Fruit fly (Drosophila melanogaster) whole organism, embryonic: Measurements from ENCODE around the gene CG32487.

Experiments
- Asciz ChIP-seq: fragments of 200-800 bp; sonication (Bioruptor generic); optimal IDR thresholded peaks from 2 replicates; lab custom pipeline; 2017; ENCODE audit warnings: missing biosample characterization, mild to moderate bottlenecking, missing genetic modification characterization, missing genetic modification reagents
- Atf3 ChIP-seq: fragments of 200-800 bp; sonication (Bioruptor generic); optimal IDR thresholded peaks from 3 replicates; lab custom pipeline; 2016; ENCODE audit warnings: missing biosample characterization, missing genetic modification characterization
- Bdp1 ChIP-seq: fragments of 200-800 bp; sonication (Bioruptor generic); optimal IDR thresholded peaks from 3 replicates; lab custom pipeline; 2016; ENCODE audit warnings: missing biosample characterization, missing genetic modification characterization
- CG10543 ChIP-seq: fragments of 200-800 bp; sonication (Bioruptor generic); optimal IDR thresholded peaks from 3 replicates; lab custom pipeline; 2017; ENCODE audit warnings: missing biosample characterization, mild to moderate bottlenecking, missing genetic modification characterization, moderate library complexity
- CG10654 ChIP-seq: fragments of 200-800 bp; sonication (Bioruptor generic); optimal IDR thresholded peaks from 2 replicates; lab custom pipeline; 2016; ENCODE audit warnings: missing biosample characterization, missing genetic modification characterization
- CG11456 ChIP-seq: fragments of 200-800 bp; sonication (Bioruptor generic); IDR thresholded peaks from 3 replicates; pipeline ENCODE4 v1.3.6; 2022; ENCODE audit warnings: missing biosample characterization, missing genetic modification characterization
- CG11560 ChIP-seq: fragments of 200-800 bp; sonication (Bioruptor generic); IDR thresholded peaks from 3 replicates; pipeline ENCODE4 v1.3.6; 2022; ENCODE audit warnings: missing biosample characterization, missing genetic modification characterization
- CG11723 ChIP-seq: fragments of 200-800 bp; sonication (Bioruptor generic); optimal IDR thresholded peaks from 2 replicates; lab custom pipeline; 2017; ENCODE audit warnings: missing biosample characterization, mild to moderate bottlenecking, missing genetic modification characterization
- CG12104 ChIP-seq: fragments of 200-800 bp; sonication (Bioruptor generic); optimal IDR thresholded peaks from 3 replicates; lab custom pipeline; 2016; ENCODE audit warnings: missing biosample characterization, missing genetic modification characterization
- CG12236 ChIP-seq: fragments of 200-800 bp; sonication (Bioruptor generic); optimal IDR thresholded peaks from 2 replicates; lab custom pipeline; 2016; ENCODE audit warnings: missing biosample characterization, missing genetic modification characterization
- CG13287 ChIP-seq: fragments of 200-800 bp; sonication (Bioruptor generic); IDR thresholded peaks from 2 replicates; pipeline ENCODE4 v1.3.6; 2022; ENCODE audit warnings: missing biosample characterization, missing genetic modification characterization; ENCODE audit not compliant: partially characterized antibody
- CG14860 ChIP-seq: fragments of 200-800 bp; sonication (Bioruptor generic); IDR thresholded peaks from 3 replicates; pipeline ENCODE4 v1.3.6; 2022; ENCODE audit warnings: missing biosample characterization, missing genetic modification characterization; ENCODE audit not compliant: partially characterized antibody
- CG16813 ChIP-seq: fragments of 200-800 bp; sonication (Bioruptor generic); IDR thresholded peaks from 3 replicates; pipeline ENCODE4 v1.3.6; 2022; ENCODE audit warnings: missing biosample characterization, missing genetic modification characterization; ENCODE audit not compliant: partially characterized antibody
- CG17568 ChIP-seq: fragments of 200-800 bp; sonication (Bioruptor generic); optimal IDR thresholded peaks from 2 replicates; lab custom pipeline; 2018; ENCODE audit warnings: missing biosample characterization, mild to moderate bottlenecking, missing genetic modification characterization, moderate library complexity
- CG4707 ChIP-seq: fragments of 200-800 bp; sonication (Bioruptor generic); optimal IDR thresholded peaks from 2 replicates; lab custom pipeline; 2018; ENCODE audit warnings: missing biosample characterization, mild to moderate bottlenecking, missing genetic modification characterization, moderate library complexity
- CG6689 ChIP-seq: fragments of 200-800 bp; sonication (Bioruptor generic); IDR thresholded peaks from 2 replicates; pipeline ENCODE4 v1.3.6; 2022; ENCODE audit warnings: missing biosample characterization, missing genetic modification characterization
- CG6854 ChIP-seq: fragments of 200-800 bp; sonication (Bioruptor generic); optimal IDR thresholded peaks from 3 replicates; lab custom pipeline; 2017; ENCODE audit warnings: missing biosample characterization, mild to moderate bottlenecking, missing genetic modification characterization
- CG7271 ChIP-seq: fragments of 200-800 bp; sonication (Bioruptor generic); optimal IDR thresholded peaks from 2 replicates; lab custom pipeline; 2018; ENCODE audit warnings: missing biosample characterization, mild to moderate bottlenecking, missing genetic modification characterization, moderate library complexity
- CG8924 ChIP-seq: fragments of 200-800 bp; optimal IDR thresholded peaks from 3 replicates; lab custom pipeline; 2019; ENCODE audit warnings: missing biosample characterization, mild to moderate bottlenecking, missing genetic modification characterization, moderate library complexity
- CG9797 ChIP-seq: fragments of 200-800 bp; sonication (Bioruptor generic); optimal IDR thresholded peaks from 3 replicates; lab custom pipeline; 2018; ENCODE audit warnings: missing biosample characterization, mild to moderate bottlenecking, missing genetic modification characterization
- CkIIα-i1 ChIP-seq: fragments of 200-800 bp; sonication (Bioruptor generic); IDR thresholded peaks from 2 replicates; pipeline ENCODE4 v1.3.6; 2022; ENCODE audit warnings: missing biosample characterization, missing genetic modification characterization
- Doc3 ChIP-seq: fragments of 200-800 bp; sonication (Bioruptor generic); IDR thresholded peaks from 3 replicates; pipeline ENCODE4 v1.3.6; 2022; ENCODE audit warnings: missing biosample characterization, missing genetic modification characterization; ENCODE audit not compliant: partially characterized antibody
- Ets97D ChIP-seq: fragments of 200-800 bp; sonication (Bioruptor generic); optimal IDR thresholded peaks from 3 replicates; lab custom pipeline; 2016; ENCODE audit warnings: missing biosample characterization, missing genetic modification characterization
- Gug ChIP-seq: fragments of 200-800 bp; sonication (Bioruptor generic); IDR thresholded peaks from 4 replicates; pipeline ENCODE4 v1.3.6; 2022; ENCODE audit warnings: missing biosample characterization, missing genetic modification characterization
- Max ChIP-seq: fragments of 200-800 bp; sonication (Bioruptor generic); optimal IDR thresholded peaks from 2 replicates; lab custom pipeline; 2016; ENCODE audit warnings: missing biosample characterization, mild to moderate bottlenecking, missing genetic modification characterization
- NFAT ChIP-seq: fragments of 200-800 bp; sonication (Bioruptor generic); IDR thresholded peaks from 2 replicates; pipeline ENCODE4 v1.3.6; 2022; ENCODE audit warnings: missing biosample characterization, missing genetic modification characterization
- NfI ChIP-seq: fragments of 200-800 bp; sonication (Bioruptor generic); optimal IDR thresholded peaks from 3 replicates; lab custom pipeline; 2018; ENCODE audit warnings: missing biosample characterization, mild to moderate bottlenecking, missing genetic modification characterization, moderate library complexity
- Pdp1 ChIP-seq, 2 experiments: fragments of 200-800 bp; sonication (Bioruptor generic); optimal IDR thresholded peaks; 3 replicates each; lab custom pipeline; 2016; ENCODE audit warnings: missing biosample characterization in 2 of 2, missing genetic modification characterization in 2 of 2, mild to moderate bottlenecking in 1 of 2, moderate library complexity in 1 of 2
- Sox102F ChIP-seq: fragments of 200-800 bp; sonication (Bioruptor generic); optimal IDR thresholded peaks from 2 replicates; lab custom pipeline; 2018; ENCODE audit warnings: missing biosample characterization, mild to moderate bottlenecking, missing genetic modification characterization, moderate library complexity
- Spps ChIP-seq: fragments of 200-800 bp; sonication (Bioruptor generic); optimal IDR thresholded peaks from 2 replicates; lab custom pipeline; 2018; ENCODE audit warnings: missing biosample characterization, mild to moderate bottlenecking, missing genetic modification characterization
- Usf ChIP-seq: fragments of 200-800 bp; sonication (Bioruptor generic); optimal IDR thresholded peaks from 2 replicates; lab custom pipeline; 2017; ENCODE audit warnings: missing genotype, missing biosample characterization, missing genetic modification characterization
- aop ChIP-seq: fragments of 200-800 bp; sonication (Bioruptor generic); IDR thresholded peaks from 2 replicates; pipeline ENCODE4 v1.3.6; 2022; ENCODE audit warnings: missing biosample characterization, missing genetic modification characterization
- az2 ChIP-seq: fragments of 200-800 bp; sonication (Bioruptor generic); optimal IDR thresholded peaks from 3 replicates; lab custom pipeline; 2016; ENCODE audit warnings: missing biosample characterization, missing genetic modification characterization
- ci ChIP-seq: fragments of 200-800 bp; sonication (Bioruptor generic); IDR thresholded peaks from 3 replicates; pipeline ENCODE4 v1.3.6; 2022; ENCODE audit warnings: missing biosample characterization, missing genetic modification characterization
- da ChIP-seq: fragments of 200-800 bp; sonication (Bioruptor generic); optimal IDR thresholded peaks from 2 replicates; lab custom pipeline; 2016; ENCODE audit warnings: missing biosample characterization, missing genetic modification characterization
- dan ChIP-seq: fragments of 200-800 bp; sonication (Bioruptor generic); IDR thresholded peaks from 2 replicates; pipeline ENCODE4 v1.3.6; 2022; ENCODE audit warnings: missing biosample characterization, missing genetic modification characterization
- danr ChIP-seq: fragments of 200-800 bp; sonication (Bioruptor generic); IDR thresholded peaks from 2 replicates; pipeline ENCODE4 v1.3.6; 2022; ENCODE audit warnings: missing biosample characterization, missing genetic modification characterization
- ems ChIP-seq: fragments of 200-800 bp; sonication (Bioruptor generic); optimal IDR thresholded peaks from 3 replicates; lab custom pipeline; 2016; ENCODE audit warnings: missing biosample characterization, missing genetic modification characterization
- grn ChIP-seq: fragments of 200-800 bp; sonication (Bioruptor generic); optimal IDR thresholded peaks from 3 replicates; lab custom pipeline; 2017; ENCODE audit warnings: missing biosample characterization, missing genetic modification characterization
- gsb-n ChIP-seq: fragments of 200-800 bp; sonication (Bioruptor generic); optimal IDR thresholded peaks from 3 replicates; lab custom pipeline; 2018; ENCODE audit warnings: missing biosample characterization, mild to moderate bottlenecking, missing genetic modification characterization
- jigr1 ChIP-seq: fragments of 200-800 bp; sonication (Bioruptor generic); IDR thresholded peaks from 3 replicates; pipeline ENCODE4 v1.3.6; 2022; ENCODE audit warnings: missing biosample characterization, missing genetic modification characterization
- lab ChIP-seq: fragments of 200-800 bp; sonication (Bioruptor generic); optimal IDR thresholded peaks from 3 replicates; lab custom pipeline; 2017; ENCODE audit warnings: missing biosample characterization, missing genetic modification characterization, mild to moderate bottlenecking, moderate library complexity, missing genetic modification reagents
- repo ChIP-seq: fragments of 200-800 bp; sonication (Bioruptor generic); optimal IDR thresholded peaks from 2 replicates; lab custom pipeline; 2016; ENCODE audit warnings: missing biosample characterization, missing genetic modification characterization
- schlank ChIP-seq: fragments of 200-800 bp; sonication (Bioruptor generic); optimal IDR thresholded peaks from 2 replicates; lab custom pipeline; 2018; ENCODE audit warnings: missing biosample characterization, mild to moderate bottlenecking, missing genetic modification characterization
- shn ChIP-seq: fragments of 200-800 bp; sonication (Bioruptor generic); optimal IDR thresholded peaks from 3 replicates; lab custom pipeline; 2016; ENCODE audit warnings: missing biosample characterization, missing genetic modification characterization
- sima ChIP-seq: fragments of 200-800 bp; sonication (Bioruptor generic); optimal IDR thresholded peaks from 2 replicates; lab custom pipeline; 2016; ENCODE audit warnings: missing biosample characterization, missing genetic modification characterization
- sisA ChIP-seq: fragments of 200-800 bp; sonication (Bioruptor generic); IDR thresholded peaks from 2 replicates; pipeline ENCODE4 v1.3.6; 2022; ENCODE audit warnings: missing biosample characterization, missing genetic modification characterization
- stc ChIP-seq: fragments of 200-800 bp; sonication (Bioruptor generic); IDR thresholded peaks from 2 replicates; pipeline ENCODE4 v1.3.6; 2022; ENCODE audit warnings: missing biosample characterization, missing genetic modification characterization
- stwl ChIP-seq: fragments of 200-800 bp; sonication (Bioruptor generic); optimal IDR thresholded peaks from 3 replicates; lab custom pipeline; 2018; ENCODE audit warnings: missing biosample characterization, mild to moderate bottlenecking, missing genetic modification characterization, moderate library complexity
- tin ChIP-seq: fragments of 200-800 bp; sonication (Bioruptor generic); optimal IDR thresholded peaks from 3 replicates; lab custom pipeline; 2016; ENCODE audit warnings: missing biosample characterization, missing genetic modification characterization
- unc-4 ChIP-seq: fragments of 200-800 bp; sonication (Bioruptor generic); IDR thresholded peaks from 2 replicates; pipeline ENCODE4 v1.3.6; 2022; ENCODE audit warnings: missing biosample characterization, missing genetic modification characterization; ENCODE audit not compliant: partially characterized antibody
- vvl ChIP-seq: fragments of 200-800 bp; sonication (Bioruptor generic); IDR thresholded peaks from 2 replicates; pipeline ENCODE4 v1.3.6; 2022; ENCODE audit warnings: missing biosample characterization, missing genetic modification characterization

The CG32487 gene

DNA sequence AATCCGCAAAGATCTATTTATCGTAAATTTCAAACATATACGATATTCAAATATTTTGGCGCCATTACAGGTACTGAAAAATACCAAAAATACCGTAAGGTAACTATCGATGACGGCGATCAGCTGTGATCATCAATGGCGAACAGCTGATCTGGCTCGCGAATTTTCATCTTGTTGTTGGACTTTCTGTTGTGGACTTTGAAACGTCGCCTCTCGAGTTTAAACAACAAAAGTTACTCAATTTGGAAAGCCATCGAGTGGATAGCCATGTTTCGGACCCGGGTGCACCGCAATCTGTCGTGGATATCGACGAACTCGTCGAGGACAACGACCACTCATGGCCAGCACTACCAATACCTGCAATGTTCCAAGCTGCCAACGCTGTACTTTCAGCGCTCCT is 36.2 kb downstream of the CG32487 start, which contains the start of gene CPT2 (continued):
- no peak for TF ChIP-seq jigr1 (GFP tag; lab: Robert Waterston, UW)
- TF ChIP-seq Gug (GFP tag; lab: Robert Waterston, UW) = no peak
- TF ChIP-seq dan (GFP tag; lab: Robert Waterston, UW) = no peak
- TF ChIP-seq sisA (GFP tag; lab: Robert Waterston, UW) = no peak
- TF ChIP-seq stc (GFP tag; lab: Robert Waterston, UW) = no peak
- TF ChIP-seq unc-4 (GFP tag; lab: Robert Waterston, UW) = peak; percentile 62
- TF ChIP-seq CG8924 = no peak
- no peak for TF ChIP-seq danr (GFP tag; lab: Robert Waterston, UW)
- no peak for TF ChIP-seq da (GFP tag; lab: Kevin White, UChicago)
- TF ChIP-seq schlank = no peak
- no peak for TF ChIP-seq ems (GFP tag; lab: Kevin White, UChicago)
- peak; percentile 51 for TF ChIP-seq stwl (tag; lab: Kevin White, UChicago)
- TF ChIP-seq CG12236 (GFP tag; lab: Kevin White, UChicago) = no peak
- TF ChIP-seq CG12104 (GFP tag; lab: Kevin White, UChicago) = no peak
- no peak for TF ChIP-seq CG7271 (tag; lab: Kevin White, UChicago)
- TF ChIP-seq CG11723 (GFP tag; lab: Kevin White, UChicago) = no peak
- no peak for TF ChIP-seq CG6689
- TF ChIP-seq CG14860 = no peak
- no peak for TF ChIP-seq NfI (GFP tag; lab: Kevin White, UChicago)
- TF ChIP-seq gsb-n (tag; lab: Kevin White, UChicago) = no peak
- no peak for TF ChIP-seq aop (GFP tag; lab: Robert Waterston, UW)
- TF ChIP-seq grn (GFP tag; lab: Kevin White, UChicago) = no peak
- no peak for TF ChIP-seq Bdp1
- no peak for TF ChIP-seq CG4707 (GFP tag; lab: Kevin White, UChicago)
- TF ChIP-seq Atf3 (GFP tag; lab: Kevin White, UChicago) = no peak
- no peak for TF ChIP-seq lab (GFP tag; lab: Kevin White, UChicago)
- no peak for TF ChIP-seq CG11456 (GFP tag; lab: Robert Waterston, UW)
- TF ChIP-seq CG9797 (GFP tag; lab: Kevin White, UChicago) = no peak
- TF ChIP-seq shn (GFP tag; lab: Kevin White, UChicago) = no peak
- no peak for TF ChIP-seq Usf (GFP tag; lab: Kevin White, UChicago)
- no peak for TF ChIP-seq CG6854 (GFP tag; lab: Kevin White, UChicago)
- TF ChIP-seq Ets97D = no peak
- peak; percentile 52; the same call in 2 of the 3 replicates for TF ChIP-seq CG16813 (GFP tag; lab: Robert Waterston, UW)
- TF ChIP-seq Doc3 = peak; percentile 92
- no peak for TF ChIP-seq CG17568 (GFP tag; lab: Kevin White, UChicago)
- TF ChIP-seq CkIIα-i1 (GFP tag; lab: Robert Waterston, UW) = no peak
- no peak for TF ChIP-seq NFAT (GFP tag; lab: Robert Waterston, UW)
- TF ChIP-seq Spps = no peak
- no peak for TF ChIP-seq Asciz (GFP tag; lab: Kevin White, UChicago)
- no peak for TF ChIP-seq vvl (GFP tag; lab: Robert Waterston, UW)
- TF ChIP-seq CG10654 (GFP tag; lab: Kevin White, UChicago) = no peak
- no peak for TF ChIP-seq Sox102F (GFP tag; lab: Kevin White, UChicago)
- no peak for TF ChIP-seq CG10543 (GFP tag; lab: Kevin White, UChicago)
- TF ChIP-seq az2 (GFP tag; lab: Kevin White, UChicago) = no peak
- TF ChIP-seq CG13287 = peak; percentile 74
- no peak for TF ChIP-seq sima (GFP tag; lab: Kevin White, UChicago)
- no peak for TF ChIP-seq tin
- no peak for TF ChIP-seq Pdp1 (GFP tag; optimal IDR thresholded peaks at IDR 0.05; lab: Kevin White, UChicago)
- TF ChIP-seq repo = no peak
- no peak for TF ChIP-seq ci
- no peak for TF ChIP-seq Max (GFP tag; lab: Kevin White, UChicago)
- no peak for TF ChIP-seq CG11560 (tag; lab: Robert Waterston, UW)
